Fruit fly (Drosophila melanogaster): ENCODE measurements around the gene IRSp53.

DNA sequence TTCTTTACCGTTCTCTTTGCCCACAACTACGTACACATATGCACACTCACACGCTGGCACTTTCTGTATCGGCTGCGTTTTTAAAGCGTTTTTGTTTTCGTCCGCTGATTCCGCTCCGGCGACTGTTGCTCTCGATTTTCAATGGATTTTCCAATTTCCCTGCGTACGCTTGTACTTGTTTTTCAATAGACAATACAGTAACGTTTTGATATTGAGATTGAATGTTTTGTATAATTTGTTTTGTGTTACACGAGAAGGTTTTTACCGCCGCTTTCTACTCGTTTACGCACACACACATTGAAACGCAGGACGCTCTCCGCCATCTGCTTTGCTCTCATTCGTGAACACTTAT is 43.3 kb upstream of the IRSp53 start:
- TF ChIP-seq usp (GFP tag; optimal IDR thresholded peaks at IDR 0.05): no peak
- no peak for TF ChIP-seq psq (optimal IDR thresholded peaks at IDR 0.05)
- TF ChIP-seq pan (optimal IDR thresholded peaks at IDR 0.05): no peak
- no peak for TF ChIP-seq Dll (optimal IDR thresholded peaks at IDR 0.05)
- TF ChIP-seq CG8478 (optimal IDR thresholded peaks at IDR 0.05): no peak
